Fruit fly (Drosophila melanogaster): ENCODE measurements around the gene ifc.
A peak's percentile ranks its signal among the peaks of the same experiment; 100 is the strongest.

ifc gene

dm6 chr2L:5997609-5998229, 11.6 kb downstream of the ifc start (continued):
- TF ChIP-seq Nf-YC (tag; optimal IDR thresholded peaks at IDR 0.05) (peak; percentile 67), ems (GFP tag; optimal IDR thresholded peaks at IDR 0.05) (no peak), D19B (GFP tag; optimal IDR thresholded peaks at IDR 0.05) (no peak), CG17912 (GFP tag; optimal IDR thresholded peaks at IDR 0.05) (peak; percentile 41), CG10209 (GFP tag; optimal IDR thresholded peaks at IDR 0.05) (peak; percentile 24), ab (GFP tag; optimal IDR thresholded peaks at IDR 0.05) (no peak), jumu (GFP tag; optimal IDR thresholded peaks at IDR 0.05) (no peak), CG5245 (GFP tag; optimal IDR thresholded peaks at IDR 0.05) (no peak), CG8359 (GFP tag; optimal IDR thresholded peaks at IDR 0.05; ENCODE audit: borderline replicate concordance) (peak; percentile 73), tio (GFP tag; optimal IDR thresholded peaks at IDR 0.05) (no peak), caup (GFP tag; optimal IDR thresholded peaks at IDR 0.05; ENCODE audit: severe bottlenecking) (peak; percentile 87), phol (tag; optimal IDR thresholded peaks at IDR 0.05) (peak; percentile 93), Atf-2 (GFP tag; optimal IDR thresholded peaks at IDR 0.05) (no peak), ranshi (GFP tag; IDR thresholded peaks at IDR 0.05) (peak; percentile 23; the same call in 1 of the 2 replicates), CG6654 (GFP tag; optimal IDR thresholded peaks at IDR 0.05) (no peak), CG43689 (GFP tag; IDR thresholded peaks at IDR 0.05) (no peak), sim (GFP tag; IDR thresholded peaks at IDR 0.05) (no peak), CG14710 (tag; optimal IDR thresholded peaks at IDR 0.05) (peak; percentile 51), CG31365 (tag; optimal IDR thresholded peaks at IDR 0.05) (peak; percentile 74), crol (GFP tag; IDR thresholded peaks at IDR 0.05) (no peak), mirr (GFP tag; optimal IDR thresholded peaks at IDR 0.05) (peak; percentile 63), CG2889 (GFP tag; IDR thresholded peaks at IDR 0.05) (no peak), ato (GFP tag; IDR thresholded peaks at IDR 0.05; ENCODE audit: partially characterized antibody) (no peak), CG13624 (GFP tag; optimal IDR thresholded peaks at IDR 0.05) (peak; percentile 3), ro (GFP tag; IDR thresholded peaks at IDR 0.05) (no peak), CG6854 (GFP tag; optimal IDR thresholded peaks at IDR 0.05) (peak; percentile 67), dmrt99B (tag; optimal IDR thresholded peaks at IDR 0.05) (no peak), NFAT (GFP tag; IDR thresholded peaks at IDR 0.05) (0 out of 2 replicates have a peak, but pooled peaks have one; percentile 11), ftz-f1 (GFP tag; optimal IDR thresholded peaks at IDR 0.05) (no peak), GATAe (GFP tag; conservative IDR thresholded peaks at IDR 0.05) (no peak), Usf (GFP tag; optimal IDR thresholded peaks at IDR 0.05) (no peak), CG2199 (GFP tag; IDR thresholded peaks at IDR 0.05) (no peak), Fer2 (tag; optimal IDR thresholded peaks at IDR 0.05) (peak; percentile 50), BtbVII (GFP tag; optimal IDR thresholded peaks at IDR 0.05) (peak; percentile 79), sqz (GFP tag; optimal IDR thresholded peaks at IDR 0.05) (peak; percentile 45), CG1602 (GFP tag; optimal IDR thresholded peaks at IDR 0.05) (no peak), CG42726 (GFP tag; IDR thresholded peaks at IDR 0.05; ENCODE audit: partially characterized antibody) (no peak), dysf (GFP tag; IDR thresholded peaks at IDR 0.05) (peak; percentile 25; the same call in 1 of the 3 replicates), abd-A (tag; optimal IDR thresholded peaks at IDR 0.05) (no peak), dimm (GFP tag; IDR thresholded peaks at IDR 0.05) (no peak), CG3407 (GFP tag; optimal IDR thresholded peaks at IDR 0.05) (peak; percentile 51), CG17359 (tag; optimal IDR thresholded peaks at IDR 0.05) (peak; percentile 68), slp2 (GFP tag; optimal IDR thresholded peaks at IDR 0.05) (peak; percentile 0), HmgD (GFP tag; optimal IDR thresholded peaks at IDR 0.05) (no peak), CG16813 (GFP tag; IDR thresholded peaks at IDR 0.05; ENCODE audit: partially characterized antibody) (no peak), CG32772 (GFP tag; IDR thresholded peaks at IDR 0.05) (no peak), sna (GFP tag; IDR thresholded peaks at IDR 0.05; ENCODE audit: partially characterized antibody) (no peak), CG10543 (GFP tag; optimal IDR thresholded peaks at IDR 0.05) (peak; percentile 72), CG4820 (GFP tag; optimal IDR thresholded peaks at IDR 0.05) (no peak), CG10462 (GFP tag; optimal IDR thresholded peaks at IDR 0.05) (no peak)

Data from whole organism, embryonic.